Fruit fly (Drosophila melanogaster) whole organism, pupa: Measurements from ENCODE around the gene CG34452.
A peak's percentile ranks its signal among the peaks of the same experiment; 100 is the strongest.

Source experiments
- CG10348 ChIP-seq: fragments of 200-800 bp; sonication (Bioruptor generic); IDR thresholded peaks from 2 replicates; pipeline ENCODE4 v1.3.6; 2022; ENCODE audit warnings: missing biosample characterization, missing genetic modification characterization
- CG12605 ChIP-seq: fragments of 200-800 bp; sonication (Bioruptor generic); IDR thresholded peaks from 2 replicates; pipeline ENCODE4 v1.3.6; 2022; ENCODE audit warnings: missing biosample characterization, missing genetic modification characterization
- CG13204 ChIP-seq: fragments of 200-800 bp; sonication (Bioruptor generic); optimal IDR thresholded peaks from 2 replicates; lab custom pipeline; 2018; ENCODE audit warnings: missing biosample characterization, mild to moderate bottlenecking, missing genetic modification characterization, moderate library complexity
- CG14655 ChIP-seq: fragments of 200-800 bp; sonication (Bioruptor generic); optimal IDR thresholded peaks from 3 replicates; lab custom pipeline; 2017; ENCODE audit warnings: mild to moderate bottlenecking, missing biosample characterization, missing genetic modification reagents, missing genetic modification characterization
- CG15710 ChIP-seq: fragments of 200-800 bp; sonication (Bioruptor generic); optimal IDR thresholded peaks from 2 replicates; lab custom pipeline; 2018; ENCODE audit warnings: missing biosample characterization, mild to moderate bottlenecking, missing genetic modification characterization, moderate library complexity
- CG17806 ChIP-seq: fragments of 200-800 bp; sonication (Bioruptor generic); optimal IDR thresholded peaks from 2 replicates; lab custom pipeline; 2018; ENCODE audit warnings: missing biosample characterization, mild to moderate bottlenecking, missing genetic modification characterization, moderate library complexity
- CG32121 ChIP-seq: fragments of 200-800 bp; sonication (Bioruptor generic); IDR thresholded peaks from 2 replicates; pipeline ENCODE4 v1.3.6; 2022; ENCODE audit warnings: missing biosample characterization, missing genetic modification characterization
- CG34367 ChIP-seq: fragments of 200-800 bp; sonication (Bioruptor generic); optimal IDR thresholded peaks from 2 replicates; lab custom pipeline; 2018; ENCODE audit warnings: missing biosample characterization, mild to moderate bottlenecking, missing genetic modification characterization
- CG4496 ChIP-seq: fragments of 200-800 bp; sonication (Bioruptor generic); IDR thresholded peaks from 3 replicates; pipeline ENCODE4 v1.3.6; 2022; ENCODE audit warnings: missing biosample characterization, missing genetic modification characterization
- CG8159 ChIP-seq: fragments of 200-800 bp; sonication (Bioruptor generic); optimal IDR thresholded peaks from 3 replicates; lab custom pipeline; 2018; ENCODE audit warnings: missing biosample characterization, mild to moderate bottlenecking, missing genetic modification characterization, moderate library complexity
- CG8301 ChIP-seq: fragments of 200-800 bp; sonication (Bioruptor generic); optimal IDR thresholded peaks from 2 replicates; lab custom pipeline; 2018; ENCODE audit warnings: missing biosample characterization, mild to moderate bottlenecking, missing genetic modification characterization
- CG9948 ChIP-seq: fragments of 200-800 bp; sonication (Bioruptor generic); optimal IDR thresholded peaks from 2 replicates; lab custom pipeline; 2018; ENCODE audit warnings: missing biosample characterization, mild to moderate bottlenecking, missing genetic modification characterization, moderate library complexity
- D1 ChIP-seq: fragments of 200-800 bp; sonication (Bioruptor generic); optimal IDR thresholded peaks from 2 replicates; lab custom pipeline; 2018; ENCODE audit warnings: missing biosample characterization, mild to moderate bottlenecking, missing genetic modification characterization, moderate library complexity
- EcR ChIP-seq: fragments of 200-800 bp; sonication (Bioruptor generic); optimal IDR thresholded peaks from 3 replicates; lab custom pipeline; 2019; ENCODE audit warnings: missing biosample characterization, missing genetic modification characterization, mild to moderate bottlenecking, moderate library complexity, missing genetic modification reagents
- Ets98B ChIP-seq: fragments of 200-800 bp; sonication (Bioruptor generic); IDR thresholded peaks from 2 replicates; pipeline ENCODE4 v1.3.6; 2022; ENCODE audit warnings: missing biosample characterization, missing genetic modification characterization
- Pif1A ChIP-seq: fragments of 200-800 bp; sonication (Bioruptor generic); optimal IDR thresholded peaks from 3 replicates; lab custom pipeline; 2016; ENCODE audit warnings: missing biosample characterization, missing genetic modification characterization
- Pif1B ChIP-seq: fragments of 200-800 bp; sonication (Bioruptor generic); optimal IDR thresholded peaks from 3 replicates; lab custom pipeline; 2016; ENCODE audit warnings: missing biosample characterization, missing genetic modification characterization
- Snoo ChIP-seq: fragments of 200-800 bp; sonication (Bioruptor generic); optimal IDR thresholded peaks from 3 replicates; lab custom pipeline; 2017; ENCODE audit warnings: missing biosample characterization, mild to moderate bottlenecking, missing genetic modification characterization, inconsistent platforms
- fd96Ca ChIP-seq: fragments of 200-800 bp; sonication (Bioruptor generic); IDR thresholded peaks from 3 replicates; pipeline ENCODE4 v1.3.6; 2022; ENCODE audit warnings: missing biosample characterization, missing genetic modification characterization
- gl ChIP-seq: fragments of 200-800 bp; sonication (Bioruptor generic); optimal IDR thresholded peaks from 2 replicates; lab custom pipeline; 2018; ENCODE audit warnings: missing biosample characterization, mild to moderate bottlenecking, missing genetic modification characterization
- rn ChIP-seq: fragments of 200-800 bp; sonication (Bioruptor generic); IDR thresholded peaks from 2 replicates; pipeline ENCODE4 v1.3.6; 2022; ENCODE audit warnings: missing biosample characterization, missing genetic modification characterization

Gene CG34452

DNA sequence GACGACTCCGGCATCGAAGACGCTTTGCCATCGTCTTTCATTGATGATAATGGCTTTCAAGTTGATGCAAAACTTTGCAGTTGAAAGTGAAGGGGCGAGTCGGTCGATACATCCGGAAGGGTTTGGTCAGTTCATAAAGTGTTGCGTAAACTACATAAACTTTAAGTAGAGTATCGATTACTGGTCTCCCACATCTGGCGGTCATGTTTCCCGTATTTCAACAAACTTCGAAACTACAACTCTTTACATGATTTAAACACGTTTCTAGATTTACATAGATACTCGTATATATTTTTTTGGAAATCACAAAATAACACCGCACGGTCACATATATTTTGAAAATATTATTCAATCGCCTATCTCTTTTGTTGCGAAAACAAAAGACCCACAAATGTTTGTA, at the start of gene CG34452:
TSS of gene CG34452 (minus strand) at position 101 of the 400 bp plus-strand sequence.
- TF ChIP-seq CG4496 (GFP tag; lab: Robert Waterston, UW) (no peak), CG8301 (tag; lab: Kevin White, UChicago) (no peak), CG9948 (tag; lab: Kevin White, UChicago) (no peak)

dm6 chr3L:15731832-15732506, 44.3 kb upstream of the CG34452 start:
- TF ChIP-seq CG15710 (tag; lab: Kevin White, UChicago) (no peak), CG12605 (GFP tag; lab: Robert Waterston, UW) (no peak), CG8159 (tag; lab: Kevin White, UChicago) (peak; percentile 13)

DNA sequence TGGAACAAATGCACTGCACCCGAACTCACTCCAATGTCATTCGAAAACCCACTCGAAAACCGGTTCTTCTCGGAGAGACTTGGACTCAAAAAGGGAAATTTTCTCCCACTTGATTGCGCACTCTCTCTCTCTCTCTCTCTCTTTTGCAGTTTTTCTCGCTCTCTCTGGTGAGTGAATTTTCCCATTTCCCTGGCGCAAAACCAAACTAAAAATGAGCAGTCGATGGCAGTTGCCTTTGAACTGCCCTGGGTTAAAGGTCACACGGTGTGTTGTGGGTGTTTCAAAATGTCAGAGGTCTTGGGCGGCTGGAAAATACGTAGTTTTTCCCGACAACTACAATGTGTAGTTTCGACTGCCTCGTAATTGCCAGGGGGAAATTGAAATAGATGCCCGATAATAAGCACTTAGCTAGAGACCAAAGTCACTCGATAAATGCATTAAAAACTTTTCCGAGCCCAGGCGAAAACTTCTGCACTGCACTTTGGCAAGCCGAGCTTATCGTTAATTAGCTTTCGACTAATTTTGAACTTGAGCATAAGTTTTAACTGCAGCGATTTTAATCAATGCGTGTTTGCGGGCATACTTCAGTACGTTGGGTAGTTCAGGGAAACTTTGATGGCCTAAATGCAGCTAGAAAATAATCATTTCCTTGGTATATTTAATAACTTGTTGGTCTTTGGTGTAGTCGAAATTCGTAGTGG, 41.8 kb upstream of the CG34452 start:
- TF ChIP-seq Pif1B (peak; percentile 2), Ets98B (GFP tag; lab: Robert Waterston, UW) (peak; percentile 53; the same call in 1 of the 2 replicates), D1 (tag; lab: Kevin White, UChicago) (peak; percentile 37), Snoo (no peak)
- TF ChIP-seq, all 21 proteins: peak for 3

- 0 out of 2 replicates have a peak, but pooled peaks have one; percentile 15 for TF ChIP-seq Ets98B (GFP tag; lab: Robert Waterston, UW)
- TF ChIP-seq CG32121 (GFP tag; lab: Robert Waterston, UW) = peak; percentile 39; the same call in 1 of the 2 replicates
- no peak for TF ChIP-seq CG34367
- peak; percentile 12 for TF ChIP-seq gl
- no peak; the same call in 2 of the 3 replicates for TF ChIP-seq CG4496 (GFP tag; lab: Robert Waterston, UW)
- TF ChIP-seq EcR = peak; percentile 65
These were observed 40.5 kb upstream of the CG34452 start, which contains the start of gene comm for dm6 chr3L:15728195-15728594. Gene comm, minus strand, starts transcription at chr3L:15728430.

DNA sequence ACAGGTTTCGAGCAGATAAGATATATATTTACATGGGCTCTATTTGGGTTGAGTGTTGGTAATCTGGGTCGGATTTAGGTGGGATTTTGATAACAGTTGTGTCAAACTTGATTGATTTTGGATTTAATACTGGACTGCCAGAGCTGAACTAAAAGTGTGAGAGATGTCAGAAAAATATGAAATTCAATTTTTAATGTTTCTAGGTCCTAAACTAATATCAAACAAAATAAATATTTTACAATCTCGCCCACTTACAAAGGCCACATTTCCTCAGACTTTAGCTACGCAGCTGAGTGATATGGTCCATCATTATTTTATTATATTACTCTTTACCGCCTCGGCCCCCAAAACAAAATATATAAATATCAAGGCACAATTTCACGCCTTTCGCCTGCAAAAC, 39.1 kb upstream of the CG34452 start:
- no peak for TF ChIP-seq Pif1A
- no peak for TF ChIP-seq CG12605 (GFP tag; lab: Robert Waterston, UW)
- TF ChIP-seq CG8159 (tag; lab: Kevin White, UChicago) = no peak
- no peak for TF ChIP-seq Pif1B
- no peak for TF ChIP-seq Ets98B (GFP tag; lab: Robert Waterston, UW)
- TF ChIP-seq CG4496 (GFP tag; lab: Robert Waterston, UW) = no peak
- TF ChIP-seq CG15710 (tag; lab: Kevin White, UChicago) = no peak
- TF ChIP-seq fd96Ca (GFP tag; lab: Robert Waterston, UW) = no peak
- no peak for TF ChIP-seq CG34367
- TF ChIP-seq Snoo = no peak
- no peak for TF ChIP-seq CG32121 (GFP tag; lab: Robert Waterston, UW)
- TF ChIP-seq CG9948 (tag; lab: Kevin White, UChicago) = no peak
- no peak for TF ChIP-seq CG8301 (tag; lab: Kevin White, UChicago)
- no peak for TF ChIP-seq rn (GFP tag; lab: Robert Waterston, UW)
- no peak for TF ChIP-seq CG17806
- TF ChIP-seq D1 (tag; lab: Kevin White, UChicago) = no peak
- TF ChIP-seq gl = no peak
- TF ChIP-seq CG10348 (GFP tag; lab: Robert Waterston, UW) = no peak
- TF ChIP-seq EcR = no peak
- no peak for TF ChIP-seq CG13204 (GFP tag; lab: Kevin White, UChicago)

dm6 chr3L:15720905-15721304, 33.2 kb upstream of the CG34452 start:
- no peak for TF ChIP-seq Pif1B
- TF ChIP-seq CG15710 (tag; lab: Kevin White, UChicago) = no peak

- no peak for TF ChIP-seq EcR
- no peak for TF ChIP-seq CG12605 (GFP tag; lab: Robert Waterston, UW)
- no peak for TF ChIP-seq CG8159 (tag; lab: Kevin White, UChicago)
- no peak for TF ChIP-seq CG4496 (GFP tag; lab: Robert Waterston, UW)
- no peak for TF ChIP-seq CG13204 (GFP tag; lab: Kevin White, UChicago)
- no peak for TF ChIP-seq CG15710 (tag; lab: Kevin White, UChicago)
- TF ChIP-seq CG14655 = no peak
- no peak for TF ChIP-seq CG8301 (tag; lab: Kevin White, UChicago)
- no peak for TF ChIP-seq Ets98B (GFP tag; lab: Robert Waterston, UW)
- no peak for TF ChIP-seq fd96Ca (GFP tag; lab: Robert Waterston, UW)
- TF ChIP-seq CG10348 (GFP tag; lab: Robert Waterston, UW) = no peak
- TF ChIP-seq rn (GFP tag; lab: Robert Waterston, UW) = no peak
- TF ChIP-seq CG34367 = no peak
- no peak for TF ChIP-seq CG9948 (tag; lab: Kevin White, UChicago)
- TF ChIP-seq CG32121 (GFP tag; lab: Robert Waterston, UW) = no peak
- no peak for TF ChIP-seq Snoo
These were observed 32.5 kb upstream of the CG34452 start for dm6 chr3L:15720224-15720623.
